Worm (Caenorhabditis elegans): Measurements from ENCODE around the gene rod-1.

DNA sequence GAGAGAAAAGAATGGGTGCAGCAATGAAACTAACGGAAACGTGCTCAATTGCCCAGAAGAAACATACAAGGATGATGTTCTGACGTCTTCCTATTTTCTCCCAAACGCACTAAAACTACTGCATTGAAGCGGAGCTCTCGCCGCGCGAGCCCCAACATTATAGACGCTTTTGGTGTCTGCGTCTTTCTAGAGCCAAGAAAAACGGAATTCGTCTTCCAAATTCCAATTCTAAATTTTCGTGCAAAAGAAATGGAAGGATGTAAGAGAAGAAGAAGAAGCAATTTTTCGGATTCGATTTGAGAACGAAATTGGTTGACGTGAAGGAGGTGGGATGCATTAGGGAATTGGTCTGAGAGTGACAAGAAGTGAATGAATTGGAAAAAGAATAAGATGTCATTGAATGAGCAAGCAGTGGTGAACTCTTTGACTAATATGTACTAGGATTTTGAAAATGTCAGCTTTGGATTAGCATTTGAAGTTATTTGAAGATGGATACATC is 24.5 kb upstream of the rod-1 start:
- no peak for TF ChIP-seq hlh-8 (tag; optimal IDR thresholded peaks at IDR 0.05)
- TF ChIP-seq rnt-1 (tag; optimal IDR thresholded peaks at IDR 0.05), result no peak
- no peak for TF ChIP-seq ceh-19 (GFP tag; optimal IDR thresholded peaks at IDR 0.05)
- no peak for TF ChIP-seq unc-86 (tag; optimal IDR thresholded peaks at IDR 0.05)
- no peak for TF ChIP-seq hlh-13 (GFP tag; optimal IDR thresholded peaks at IDR 0.05)
- TF ChIP-seq ceh-48 (tag; optimal IDR thresholded peaks at IDR 0.05), result no peak
- no peak for TF ChIP-seq pag-3 (tag; optimal IDR thresholded peaks at IDR 0.05; ENCODE audit: borderline replicate concordance)
- TF ChIP-seq ceh-9 (tag; optimal IDR thresholded peaks at IDR 0.05), result no peak
